Worm (Caenorhabditis elegans) whole organism, L2 larva: ENCODE data around the gene rpn-9.

Experiments used
- alr-1 ChIP-seq: fragments of 150-350 bp; optimal IDR thresholded peaks from 2 replicates; lab custom pipeline; 2014; ENCODE audit warnings: missing biosample characterization, missing genetic modification characterization
- ama-1 ChIP-seq: fragments of 150-350 bp; optimal IDR thresholded peaks from 2 replicates; lab custom pipeline; 2018; ENCODE audit warnings: inconsistent platforms
- blmp-1 ChIP-seq: sonication (generic microtip); optimal IDR thresholded peaks from 2 replicates; lab custom pipeline; 2017; ENCODE audit warnings: missing genetic modification characterization, mild to moderate bottlenecking, missing compliant biosample characterization, antibody characterized with exemption, moderate library complexity; ENCODE audit not compliant: insufficient read depth
- ceh-16 ChIP-seq: fragments of 150-350 bp; optimal IDR thresholded peaks from 2 replicates; lab custom pipeline; 2014; ENCODE audit warnings: missing biosample characterization, missing genetic modification characterization
- gmeb-1 ChIP-seq: fragments of 150-350 bp; optimal IDR thresholded peaks from 2 replicates; lab custom pipeline; 2014; ENCODE audit warnings: missing biosample characterization, missing genetic modification characterization
- mdl-1 ChIP-seq, 2 experiments: fragments of 150-350 bp in 1 of 2; sonication (generic microtip) in 1 of 2; optimal IDR thresholded peaks; 2 replicates each; lab custom pipeline; 2017; ENCODE audit warnings: missing biosample characterization in 2 of 2, missing genetic modification characterization in 2 of 2
- nhr-10 ChIP-seq: sonication (generic microtip); optimal IDR thresholded peaks from 2 replicates; lab custom pipeline; 2017; ENCODE audit warnings: missing biosample characterization, missing genetic modification characterization
- nhr-11 ChIP-seq: fragments of 150-350 bp; optimal IDR thresholded peaks from 2 replicates; lab custom pipeline; 2014; ENCODE audit warnings: missing biosample characterization, missing genetic modification characterization
- nhr-12 ChIP-seq: fragments of 150-350 bp; optimal IDR thresholded peaks from 2 replicates; lab custom pipeline; 2014; ENCODE audit warnings: missing biosample characterization, missing genetic modification characterization
- nhr-77 ChIP-seq: fragments of 150-350 bp; optimal IDR thresholded peaks from 2 replicates; lab custom pipeline; 2014; ENCODE audit warnings: missing biosample characterization, missing genetic modification characterization
- skn-1 ChIP-seq: sonication (generic microtip); optimal IDR thresholded peaks from 2 replicates; lab custom pipeline; 2017; ENCODE audit warnings: missing biosample characterization, missing genetic modification characterization
- snpc-4 ChIP-seq: fragments of 150-350 bp; optimal IDR thresholded peaks from 2 replicates; lab custom pipeline; 2014; ENCODE audit warnings: missing biosample characterization, missing genetic modification characterization
- unc-62 ChIP-seq: fragments of 150-350 bp; optimal IDR thresholded peaks from 2 replicates; lab custom pipeline; 2014; ENCODE audit warnings: missing biosample characterization, missing genetic modification reagents, missing genetic modification characterization

ce11 chrII:11202581-11203271 lies 36.0 kb downstream of the rpn-9 start, which contains the start of gene srap-1:
- TF ChIP-seq gmeb-1 (tag; lab: Kevin White, UChicago) (no peak), unc-62 (no peak), ceh-16 (tag; lab: Kevin White, UChicago) (no peak), skn-1 (tag; lab: Kevin White, UChicago) (no peak), alr-1 (tag; lab: Kevin White, UChicago) (no peak), nhr-12 (tag; lab: Kevin White, UChicago) (no peak), nhr-11 (tag; lab: Kevin White, UChicago) (no peak), mdl-1 (tag; optimal IDR thresholded peaks at IDR 0.05; lab: Kevin White, UChicago) (no peak), blmp-1 (tag; lab: Kevin White, UChicago) (no peak), nhr-77 (no peak), snpc-4 (no peak), nhr-10 (no peak), ama-1 (no peak)
